Fruit fly (Drosophila melanogaster): Measurements from ENCODE around the gene Sirt2.

DNA sequence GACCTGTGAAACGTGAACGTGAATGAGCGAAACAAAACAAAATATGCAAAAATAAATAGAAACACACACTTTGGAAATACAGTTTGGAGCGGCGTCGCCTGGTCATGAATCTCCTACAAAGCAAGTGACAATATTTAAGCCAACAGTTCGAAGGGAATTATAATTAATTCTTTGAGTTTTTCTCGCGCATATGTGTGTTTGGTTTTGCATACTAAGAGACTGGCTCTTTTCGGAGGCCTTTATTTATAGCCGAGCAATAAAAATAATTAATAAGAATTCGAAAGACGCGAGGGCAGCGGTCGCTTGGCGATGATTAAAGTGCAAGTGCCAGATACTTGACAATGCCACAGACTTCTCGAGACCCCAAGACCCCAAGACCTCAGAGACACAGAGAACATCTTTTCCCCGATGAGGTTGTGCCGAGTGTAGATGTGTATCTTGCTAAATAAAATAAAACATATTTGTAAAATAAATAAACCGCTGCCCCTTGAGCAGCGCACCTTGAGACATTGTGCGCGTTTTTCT is 10.0 kb upstream of the Sirt2 start:
- TF ChIP-seq usp (GFP tag; optimal IDR thresholded peaks at IDR 0.05) (no peak), pan (optimal IDR thresholded peaks at IDR 0.05) (no peak), Hr83 (GFP tag; optimal IDR thresholded peaks at IDR 0.05; ENCODE audit: poor library complexity, severe bottlenecking) (no peak), Hr78 (GFP tag; optimal IDR thresholded peaks at IDR 0.05) (no peak), CrebA (GFP tag; optimal IDR thresholded peaks at IDR 0.05; ENCODE audit: borderline replicate concordance) (no peak), Mio (GFP tag; optimal IDR thresholded peaks at IDR 0.05) (no peak), ey (GFP tag; optimal IDR thresholded peaks at IDR 0.05) (no peak), dsf (GFP tag; optimal IDR thresholded peaks at IDR 0.05; ENCODE audit: borderline replicate concordance) (no peak), Abd-B (GFP tag; optimal IDR thresholded peaks at IDR 0.05) (no peak), br (GFP tag; optimal IDR thresholded peaks at IDR 0.05) (no peak)

All from whole organism, wandering third instar larva.